Fruit fly (Drosophila melanogaster): ENCODE measurements around the gene CG17721.

- TF ChIP-seq CG8478 (optimal IDR thresholded peaks at IDR 0.05) (no peak), CTCF (optimal IDR thresholded peaks at IDR 0.05) (no peak)
These were observed 35.6 kb upstream of the CG17721 start for dm6 chr3R:11199227-11199835.

Data from S2 (cell line).